Fruit fly (Drosophila melanogaster) whole organism, pupa: ENCODE measurements around the gene Cox11.

Experiments
- CG13204 ChIP-seq: fragments of 200-800 bp; sonication (Bioruptor generic); optimal IDR thresholded peaks from 2 replicates; lab custom pipeline; 2018; ENCODE audit warnings: missing biosample characterization, mild to moderate bottlenecking, missing genetic modification characterization, moderate library complexity
- CG14655 ChIP-seq: fragments of 200-800 bp; sonication (Bioruptor generic); optimal IDR thresholded peaks from 3 replicates; lab custom pipeline; 2017; ENCODE audit warnings: mild to moderate bottlenecking, missing biosample characterization, missing genetic modification reagents, missing genetic modification characterization
- CG17806 ChIP-seq: fragments of 200-800 bp; sonication (Bioruptor generic); optimal IDR thresholded peaks from 2 replicates; lab custom pipeline; 2018; ENCODE audit warnings: missing biosample characterization, mild to moderate bottlenecking, missing genetic modification characterization, moderate library complexity
- CG32121 ChIP-seq: fragments of 200-800 bp; sonication (Bioruptor generic); IDR thresholded peaks from 2 replicates; pipeline ENCODE4 v1.3.6; 2022; ENCODE audit warnings: missing biosample characterization, missing genetic modification characterization
- CG8159 ChIP-seq: fragments of 200-800 bp; sonication (Bioruptor generic); optimal IDR thresholded peaks from 3 replicates; lab custom pipeline; 2018; ENCODE audit warnings: missing biosample characterization, mild to moderate bottlenecking, missing genetic modification characterization, moderate library complexity
- EcR ChIP-seq: fragments of 200-800 bp; sonication (Bioruptor generic); optimal IDR thresholded peaks from 3 replicates; lab custom pipeline; 2019; ENCODE audit warnings: missing biosample characterization, missing genetic modification characterization, mild to moderate bottlenecking, moderate library complexity, missing genetic modification reagents
- Pif1A ChIP-seq: fragments of 200-800 bp; sonication (Bioruptor generic); optimal IDR thresholded peaks from 3 replicates; lab custom pipeline; 2016; ENCODE audit warnings: missing biosample characterization, missing genetic modification characterization
- fd96Ca ChIP-seq: fragments of 200-800 bp; sonication (Bioruptor generic); IDR thresholded peaks from 3 replicates; pipeline ENCODE4 v1.3.6; 2022; ENCODE audit warnings: missing biosample characterization, missing genetic modification characterization
- rn ChIP-seq: fragments of 200-800 bp; sonication (Bioruptor generic); IDR thresholded peaks from 2 replicates; pipeline ENCODE4 v1.3.6; 2022; ENCODE audit warnings: missing biosample characterization, missing genetic modification characterization

- TF ChIP-seq CG32121 (no peak), fd96Ca (GFP tag; lab: Robert Waterston, UW) (no peak), CG14655 (GFP tag; lab: Kevin White, UChicago) (peak; percentile 60), EcR (GFP tag; lab: Kevin White, UChicago) (no peak), rn (GFP tag; lab: Robert Waterston, UW) (no peak), CG8159 (tag; lab: Kevin White, UChicago) (peak; percentile 76), CG17806 (tag; lab: Kevin White, UChicago) (peak; percentile 69), CG13204 (GFP tag; lab: Kevin White, UChicago) (peak; percentile 44), Pif1A (GFP tag; lab: Kevin White, UChicago) (peak; percentile 57)
These were observed 25.4 kb upstream of the Cox11 start for dm6 chr2L:5501335-5501734.
